Fruit fly (Drosophila melanogaster): ENCODE data around the gene CG14710.

CG14710 gene

dm6 chr3R:11589764-11590358 is 30.0 kb upstream of the CG14710 start, which contains the start of gene CG6791 (continued):
- no peak for TF ChIP-seq Atf-2 (GFP tag; optimal IDR thresholded peaks at IDR 0.05)
- no peak for TF ChIP-seq pum (GFP tag; optimal IDR thresholded peaks at IDR 0.05)
- no peak for TF ChIP-seq HmgD (GFP tag; optimal IDR thresholded peaks at IDR 0.05)
- no peak for TF ChIP-seq dmrt99B (tag; optimal IDR thresholded peaks at IDR 0.05)
- peak; percentile 15 for TF ChIP-seq ewg (GFP tag; optimal IDR thresholded peaks at IDR 0.05)
- TF ChIP-seq CG10431 (GFP tag; optimal IDR thresholded peaks at IDR 0.05): no peak
- peak; percentile 21; the same call in 1 of the 2 replicates for TF ChIP-seq Ptx1 (GFP tag; IDR thresholded peaks at IDR 0.05)
- no peak for TF ChIP-seq NC2α (GFP tag; optimal IDR thresholded peaks at IDR 0.05)
- TF ChIP-seq CG12236 (GFP tag; optimal IDR thresholded peaks at IDR 0.05): no peak
- TF ChIP-seq B-H2 (GFP tag; optimal IDR thresholded peaks at IDR 0.05): no peak
- no peak for TF ChIP-seq Hmx (GFP tag; optimal IDR thresholded peaks at IDR 0.05)
- TF ChIP-seq CG10565 (GFP tag; optimal IDR thresholded peaks at IDR 0.05): no peak
- no peak for TF ChIP-seq CG2875 (GFP tag; optimal IDR thresholded peaks at IDR 0.05)
- no peak for TF ChIP-seq Hsf (GFP tag; optimal IDR thresholded peaks at IDR 0.05)
- TF ChIP-seq wek (GFP tag; optimal IDR thresholded peaks at IDR 0.05): no peak
- TF ChIP-seq CG15479 (GFP tag; optimal IDR thresholded peaks at IDR 0.05): no peak
- no peak for TF ChIP-seq CG8089 (GFP tag; optimal IDR thresholded peaks at IDR 0.05)
- no peak for TF ChIP-seq CG4328 (GFP tag; optimal IDR thresholded peaks at IDR 0.05)
- no peak for TF ChIP-seq insv (GFP tag; optimal IDR thresholded peaks at IDR 0.05)
- TF ChIP-seq CG4730 (GFP tag; IDR thresholded peaks at IDR 0.05): no peak
- no peak for TF ChIP-seq CG7745 (tag; optimal IDR thresholded peaks at IDR 0.05)
- no peak for TF ChIP-seq Bteb2 (GFP tag; optimal IDR thresholded peaks at IDR 0.05)
- TF ChIP-seq CG5953 (GFP tag; IDR thresholded peaks at IDR 0.05): no peak
- no peak for TF ChIP-seq CG10321 (GFP tag; IDR thresholded peaks at IDR 0.05)
- no peak for TF ChIP-seq Rx (GFP tag; IDR thresholded peaks at IDR 0.05)
- no peak for TF ChIP-seq CG13775 (GFP tag; optimal IDR thresholded peaks at IDR 0.05)
- no peak for TF ChIP-seq CG30403 (GFP tag; optimal IDR thresholded peaks at IDR 0.05)
- no peak for TF ChIP-seq Dip2 (GFP tag; IDR thresholded peaks at IDR 0.05)
- TF ChIP-seq Vsx1 (GFP tag; optimal IDR thresholded peaks at IDR 0.05): no peak
- no peak for TF ChIP-seq CG10274 (GFP tag; optimal IDR thresholded peaks at IDR 0.05)
- TF ChIP-seq CG12071 (GFP tag; optimal IDR thresholded peaks at IDR 0.05): no peak
- TF ChIP-seq eyg (GFP tag; optimal IDR thresholded peaks at IDR 0.05): no peak
- peak; percentile 65 for TF ChIP-seq CG2116 (GFP tag; optimal IDR thresholded peaks at IDR 0.05)
- TF ChIP-seq Blimp-1 (GFP tag; optimal IDR thresholded peaks at IDR 0.05): no peak
- no peak for TF ChIP-seq bowl (GFP tag; IDR thresholded peaks at IDR 0.05)
- TF ChIP-seq CG17186 (GFP tag; optimal IDR thresholded peaks at IDR 0.05): no peak
- no peak for TF ChIP-seq Side (GFP tag; optimal IDR thresholded peaks at IDR 0.05)
- no peak for TF ChIP-seq unpg (GFP tag; optimal IDR thresholded peaks at IDR 0.05)
- TF ChIP-seq gce (GFP tag; IDR thresholded peaks at IDR 0.05): no peak
- no peak for TF ChIP-seq lab (GFP tag; optimal IDR thresholded peaks at IDR 0.05)
- no peak for TF ChIP-seq ems (GFP tag; optimal IDR thresholded peaks at IDR 0.05)
- TF ChIP-seq CG16863 (GFP tag; optimal IDR thresholded peaks at IDR 0.05): no peak
- TF ChIP-seq ara (GFP tag; IDR thresholded peaks at IDR 0.05): no peak
- TF ChIP-seq tin (GFP tag; optimal IDR thresholded peaks at IDR 0.05): no peak
- TF ChIP-seq Aef1 (GFP tag; IDR thresholded peaks at IDR 0.05): no peak
- TF ChIP-seq D19B (GFP tag; optimal IDR thresholded peaks at IDR 0.05): no peak
- TF ChIP-seq E2f1 (GFP tag; IDR thresholded peaks at IDR 0.05): no peak
- TF ChIP-seq bigmax (GFP tag; optimal IDR thresholded peaks at IDR 0.05): no peak
- TF ChIP-seq crc (GFP tag; optimal IDR thresholded peaks at IDR 0.05): no peak
- no peak for TF ChIP-seq Jarid2 (GFP tag; optimal IDR thresholded peaks at IDR 0.05)
- TF ChIP-seq dmrt11E (tag; optimal IDR thresholded peaks at IDR 0.05): no peak
- no peak for TF ChIP-seq Camta (GFP tag; optimal IDR thresholded peaks at IDR 0.05)
